Fruit fly (Drosophila melanogaster) whole organism, embryonic: ENCODE results near the gene Teh1.

Source experiments
- Antp ChIP-seq: fragments of 200-800 bp; sonication (Bioruptor generic); optimal IDR thresholded peaks from 3 replicates; lab custom pipeline; 2016; ENCODE audit warnings: missing biosample characterization, missing genetic modification characterization
- Atf6 ChIP-seq: fragments of 200-800 bp; sonication (Bioruptor generic); IDR thresholded peaks from 2 replicates; pipeline ENCODE4 v1.3.6; 2022; ENCODE audit warnings: missing biosample characterization, missing genetic modification characterization
- Bdp1 ChIP-seq: fragments of 200-800 bp; sonication (Bioruptor generic); optimal IDR thresholded peaks from 3 replicates; lab custom pipeline; 2016; ENCODE audit warnings: missing biosample characterization, missing genetic modification characterization
- CG11723 ChIP-seq: fragments of 200-800 bp; sonication (Bioruptor generic); optimal IDR thresholded peaks from 2 replicates; lab custom pipeline; 2017; ENCODE audit warnings: missing biosample characterization, mild to moderate bottlenecking, missing genetic modification characterization
- CG12155 ChIP-seq: fragments of 200-800 bp; sonication (Bioruptor generic); optimal IDR thresholded peaks from 3 replicates; lab custom pipeline; 2016; ENCODE audit warnings: missing biosample characterization, missing genetic modification characterization
- CG13287 ChIP-seq: fragments of 200-800 bp; sonication (Bioruptor generic); IDR thresholded peaks from 2 replicates; pipeline ENCODE4 v1.3.6; 2022; ENCODE audit warnings: missing biosample characterization, missing genetic modification characterization; ENCODE audit not compliant: partially characterized antibody
- CG31441 ChIP-seq: fragments of 200-800 bp; sonication (Bioruptor generic); IDR thresholded peaks from 2 replicates; pipeline ENCODE4 v1.3.6; 2022; ENCODE audit warnings: missing biosample characterization, missing genetic modification characterization
- CG34224 ChIP-seq: fragments of 200-800 bp; sonication (Bioruptor generic); IDR thresholded peaks from 3 replicates; pipeline ENCODE4 v1.3.6; 2022; ENCODE audit warnings: missing biosample characterization, missing genetic modification characterization; ENCODE audit not compliant: partially characterized antibody
- CG42726 ChIP-seq: fragments of 200-800 bp; sonication (Bioruptor generic); IDR thresholded peaks from 2 replicates; pipeline ENCODE4 v1.3.6; 2022; ENCODE audit warnings: missing biosample characterization, missing genetic modification characterization; ENCODE audit not compliant: partially characterized antibody
- CG6254 ChIP-seq: fragments of 200-800 bp; sonication (Bioruptor generic); optimal IDR thresholded peaks from 3 replicates; lab custom pipeline; 2017; ENCODE audit warnings: mild to moderate bottlenecking, missing biosample characterization, missing genetic modification reagents, missing genetic modification characterization
- CG7786 ChIP-seq: fragments of 200-800 bp; sonication (Bioruptor generic); optimal IDR thresholded peaks from 2 replicates; lab custom pipeline; 2016; ENCODE audit warnings: missing biosample characterization, missing genetic modification characterization
- Camta ChIP-seq: fragments of 200-800 bp; sonication (Bioruptor generic); optimal IDR thresholded peaks from 2 replicates; lab custom pipeline; 2016; ENCODE audit warnings: missing biosample characterization, missing genetic modification characterization
- D ChIP-seq, 2 experiments: fragments of 200-800 bp in 1 of 2; fragments of >200 bp in 1 of 2; sonication (Bioruptor generic) in 1 of 2; optimal IDR thresholded peaks; 2 replicates in 1 of 2; 3 replicates in 1 of 2; lab custom pipeline; 2017; ENCODE audit warnings: mild to moderate bottlenecking in 1 of 2, missing biosample characterization in 1 of 2, missing genetic modification characterization in 1 of 2, missing genetic modification reagents in 1 of 2
- D19B ChIP-seq: fragments of 200-800 bp; sonication (Bioruptor generic); optimal IDR thresholded peaks from 2 replicates; lab custom pipeline; 2017; ENCODE audit warnings: missing biosample characterization, mild to moderate bottlenecking, missing genetic modification characterization
- GATAe ChIP-seq: fragments of 200-800 bp; sonication (Bioruptor generic); conservative IDR thresholded peaks from 2 replicates; pipeline ENCODE4 v1.3.6; 2022; ENCODE audit warnings: missing biosample characterization, missing genetic modification characterization
- H15 ChIP-seq: fragments of 200-800 bp; sonication (Bioruptor generic); IDR thresholded peaks from 3 replicates; pipeline ENCODE4 v1.3.6; 2022; ENCODE audit warnings: missing biosample characterization, missing genetic modification characterization
- HLH3B ChIP-seq: fragments of 200-800 bp; sonication (Bioruptor generic); IDR thresholded peaks from 2 replicates; pipeline ENCODE4 v1.3.6; 2022; ENCODE audit warnings: missing biosample characterization, missing genetic modification characterization
- Hmr ChIP-seq: fragments of 200-800 bp; sonication (Bioruptor generic); optimal IDR thresholded peaks from 3 replicates; lab custom pipeline; 2017; ENCODE audit warnings: mild to moderate bottlenecking, missing biosample characterization, missing genetic modification reagents, missing genetic modification characterization
- Hr78 ChIP-seq, 2 experiments: fragments of 200-800 bp in 1 of 2; fragments of >200 bp in 1 of 2; sonication (Bioruptor generic) in 1 of 2; optimal IDR thresholded peaks; 2 replicates each; lab custom pipeline; 2017 to 2019; ENCODE audit warnings: missing biosample characterization in 2 of 2, missing genetic modification characterization in 2 of 2, mild to moderate bottlenecking in 1 of 2, moderate library complexity in 1 of 2
- Med ChIP-seq: fragments of 200-800 bp; sonication (Bioruptor generic); peaks from one replicate; lab custom pipeline; 2016; ENCODE audit warnings: missing biosample characterization, missing genetic modification characterization, mild to moderate bottlenecking, inconsistent platforms, moderate library complexity
- Neu2 ChIP-seq: fragments of 200-800 bp; sonication (Bioruptor generic); optimal IDR thresholded peaks from 3 replicates; lab custom pipeline; 2016; ENCODE audit warnings: missing biosample characterization, missing genetic modification characterization, borderline replicate concordance
- Nf-YA ChIP-seq: fragments of 200-800 bp; sonication (Bioruptor generic); IDR thresholded peaks from 2 replicates; pipeline ENCODE4 v1.3.6; 2022; ENCODE audit warnings: missing biosample characterization, missing genetic modification characterization
- Pdp1 ChIP-seq, 2 experiments: fragments of 200-800 bp; sonication (Bioruptor generic); optimal IDR thresholded peaks; 3 replicates each; lab custom pipeline; 2016; ENCODE audit warnings: missing biosample characterization in 2 of 2, missing genetic modification characterization in 2 of 2, mild to moderate bottlenecking in 1 of 2, moderate library complexity in 1 of 2
- Sin3A ChIP-seq: fragments of >200 bp; optimal IDR thresholded peaks from 2 replicates; lab custom pipeline; 2018
- aop ChIP-seq: fragments of 200-800 bp; sonication (Bioruptor generic); IDR thresholded peaks from 2 replicates; pipeline ENCODE4 v1.3.6; 2022; ENCODE audit warnings: missing biosample characterization, missing genetic modification characterization
- ara ChIP-seq: fragments of 200-800 bp; sonication (Bioruptor generic); IDR thresholded peaks from 2 replicates; pipeline ENCODE4 v1.3.6; 2022; ENCODE audit warnings: missing biosample characterization, missing genetic modification characterization
- ase ChIP-seq: fragments of 200-800 bp; sonication (Bioruptor generic); IDR thresholded peaks from 3 replicates; pipeline ENCODE4 v1.3.6; 2022; ENCODE audit warnings: missing biosample characterization, missing genetic modification characterization
- chm ChIP-seq: fragments of 200-800 bp; sonication (Bioruptor generic); IDR thresholded peaks from 2 replicates; pipeline ENCODE4 v1.3.6; 2022; ENCODE audit warnings: missing biosample characterization, missing genetic modification characterization
- chn ChIP-seq: fragments of 200-800 bp; sonication (Bioruptor generic); optimal IDR thresholded peaks from 2 replicates; lab custom pipeline; 2016; ENCODE audit warnings: missing biosample characterization, missing genetic modification characterization
- corto ChIP-seq: fragments of 200-800 bp; sonication (Bioruptor generic); optimal IDR thresholded peaks from 2 replicates; lab custom pipeline; 2016; ENCODE audit warnings: missing biosample characterization, mild to moderate bottlenecking, missing genetic modification characterization, moderate library complexity
- dati ChIP-seq: fragments of 200-800 bp; sonication (Bioruptor generic); IDR thresholded peaks from 2 replicates; pipeline ENCODE4 v1.3.6; 2022; ENCODE audit warnings: missing biosample characterization, missing genetic modification characterization
- en ChIP-seq: fragments of 200-800 bp; sonication (Bioruptor generic); optimal IDR thresholded peaks from 2 replicates; lab custom pipeline; 2016; ENCODE audit warnings: missing biosample characterization, missing genetic modification characterization
- fd64A ChIP-seq: fragments of 200-800 bp; sonication (Bioruptor generic); optimal IDR thresholded peaks from 3 replicates; lab custom pipeline; 2018; ENCODE audit warnings: missing biosample characterization, mild to moderate bottlenecking, missing genetic modification characterization
- grn ChIP-seq: fragments of 200-800 bp; sonication (Bioruptor generic); optimal IDR thresholded peaks from 3 replicates; lab custom pipeline; 2017; ENCODE audit warnings: missing biosample characterization, missing genetic modification characterization
- jumu ChIP-seq: fragments of 200-800 bp; sonication (Bioruptor generic); optimal IDR thresholded peaks from 3 replicates; lab custom pipeline; 2016; ENCODE audit warnings: missing biosample characterization, missing genetic modification characterization
- kay ChIP-seq: fragments of 200-800 bp; sonication (Bioruptor generic); optimal IDR thresholded peaks from 2 replicates; lab custom pipeline; 2016; ENCODE audit warnings: missing biosample characterization, missing genetic modification characterization
- lmd ChIP-seq: fragments of 200-800 bp; sonication (Bioruptor generic); IDR thresholded peaks from 2 replicates; pipeline ENCODE4 v1.3.6; 2022; ENCODE audit warnings: missing biosample characterization, missing genetic modification characterization
- lola ChIP-seq, 3 experiments: fragments of >200 bp in 2 of 3; fragments of 200-800 bp in 1 of 3; sonication (Bioruptor generic) in 1 of 3; optimal IDR thresholded peaks; 2 replicates each; lab custom pipeline; 2017 to 2019; ENCODE audit warnings: missing biosample characterization in 3 of 3, missing genetic modification characterization in 3 of 3, mild to moderate bottlenecking in 1 of 3, moderate library complexity in 1 of 3
- mld ChIP-seq: fragments of 200-800 bp; sonication (Bioruptor generic); IDR thresholded peaks from 3 replicates; pipeline ENCODE4 v1.3.6; 2022; ENCODE audit warnings: missing biosample characterization, missing genetic modification characterization; ENCODE audit not compliant: partially characterized antibody
- nau ChIP-seq: fragments of 200-800 bp; sonication (Bioruptor generic); optimal IDR thresholded peaks from 3 replicates; lab custom pipeline; 2017; ENCODE audit warnings: missing biosample characterization, mild to moderate bottlenecking, missing genetic modification characterization, missing genetic modification reagents
- nerfin-1 ChIP-seq: fragments of 200-800 bp; sonication (Bioruptor generic); optimal IDR thresholded peaks from 3 replicates; lab custom pipeline; 2019; ENCODE audit warnings: missing biosample characterization, mild to moderate bottlenecking, missing genetic modification characterization, moderate library complexity
- row ChIP-seq: fragments of 200-800 bp; sonication (Bioruptor generic); IDR thresholded peaks from 3 replicates; pipeline ENCODE4 v1.3.6; 2022; ENCODE audit warnings: missing biosample characterization, missing genetic modification characterization
- slbo ChIP-seq: fragments of 200-800 bp; sonication (Bioruptor generic); IDR thresholded peaks from 2 replicates; pipeline ENCODE4 v1.3.6; 2022; ENCODE audit warnings: missing biosample characterization, missing genetic modification characterization
- sqz ChIP-seq: fragments of 200-800 bp; sonication (Bioruptor generic); optimal IDR thresholded peaks from 3 replicates; lab custom pipeline; 2018; ENCODE audit warnings: missing biosample characterization, mild to moderate bottlenecking, missing genetic modification characterization
- tgo ChIP-seq: fragments of 200-800 bp; sonication (Bioruptor generic); IDR thresholded peaks from 3 replicates; pipeline ENCODE4 v1.3.6; 2022; ENCODE audit warnings: missing biosample characterization, missing genetic modification characterization
- tin ChIP-seq: fragments of 200-800 bp; sonication (Bioruptor generic); optimal IDR thresholded peaks from 3 replicates; lab custom pipeline; 2016; ENCODE audit warnings: missing biosample characterization, missing genetic modification characterization
- tll ChIP-seq, 2 experiments: fragments of 200-800 bp in 1 of 2; fragments of >200 bp in 1 of 2; sonication (Bioruptor generic) in 1 of 2; optimal IDR thresholded peaks; 2 replicates each; lab custom pipeline; 2017 to 2019; ENCODE audit warnings: missing biosample characterization in 2 of 2, missing genetic modification characterization in 2 of 2, mild to moderate bottlenecking in 1 of 2, moderate library complexity in 1 of 2
- tup ChIP-seq: fragments of 200-800 bp; sonication (Bioruptor generic); optimal IDR thresholded peaks from 2 replicates; lab custom pipeline; 2016; ENCODE audit warnings: missing biosample characterization, mild to moderate bottlenecking, missing genetic modification characterization, moderate library complexity
- zen ChIP-seq: fragments of 200-800 bp; sonication (Bioruptor generic); optimal IDR thresholded peaks from 3 replicates; lab custom pipeline; 2018; ENCODE audit warnings: missing biosample characterization, mild to moderate bottlenecking, missing genetic modification characterization, moderate library complexity

Gene Teh1

dm6 chr3R:9881348-9881901, 13.5 kb upstream of the Teh1 start (continued):
- TF ChIP-seq Hr78 (GFP tag; optimal IDR thresholded peaks at IDR 0.05; lab: Kevin White, UChicago) (peak in 1 of 2 experiments; percentile 41), Neu2 (GFP tag; lab: Kevin White, UChicago) (no peak), row (0 out of 3 replicates have a peak, but pooled peaks have one; percentile 9), fd64A (no peak), ase (no peak), sqz (GFP tag; lab: Kevin White, UChicago) (peak; percentile 99), tgo (GFP tag; lab: Robert Waterston, UW) (peak; percentile 20; the same call in 2 of the 3 replicates), chn (peak; percentile 33), tup (GFP tag; lab: Kevin White, UChicago) (no peak), lola (GFP tag; optimal IDR thresholded peaks at IDR 0.05; lab: Kevin White, UChicago) (peak in 1 of 3 experiments; percentile 10), Sin3A (lab: Kevin White, UChicago) (no peak), chm (GFP tag; lab: Robert Waterston, UW) (peak; percentile 73), HLH3B (peak; percentile 33; the same call in 1 of the 2 replicates), nau (GFP tag; lab: Kevin White, UChicago) (peak; percentile 58), CG6254 (GFP tag; lab: Kevin White, UChicago) (no peak), CG31441 (peak; percentile 23; the same call in 1 of the 2 replicates), Med (peak; percentile 92), ara (no peak), en (GFP tag; lab: Kevin White, UChicago) (no peak), grn (GFP tag; lab: Kevin White, UChicago) (peak; percentile 92), nerfin-1 (peak; percentile 66), zen (tag; lab: Kevin White, UChicago) (peak; percentile 3), CG34224 (GFP tag; lab: Robert Waterston, UW) (no peak; the same call in 1 of the 3 replicates), jumu (no peak), Atf6 (GFP tag; lab: Robert Waterston, UW) (peak; percentile 76), Bdp1 (GFP tag; lab: Kevin White, UChicago) (no peak), tin (GFP tag; lab: Kevin White, UChicago) (no peak), Pdp1 (GFP tag; optimal IDR thresholded peaks at IDR 0.05; lab: Kevin White, UChicago) (peak in 1 of 2 experiments; percentile 76), CG42726 (GFP tag; lab: Robert Waterston, UW) (no peak), D (optimal IDR thresholded peaks at IDR 0.05; lab: Kevin White, UChicago) (no peak), D (GFP tag; optimal IDR thresholded peaks at IDR 0.05; lab: Kevin White, UChicago) (peak; percentile 35), Camta (GFP tag; lab: Kevin White, UChicago) (peak; percentile 6), CG11723 (GFP tag; lab: Kevin White, UChicago) (peak; percentile 38), H15 (no peak), Antp (no peak), CG13287 (GFP tag; lab: Robert Waterston, UW) (peak; percentile 46; the same call in 1 of the 2 replicates), slbo (no peak), Nf-YA (GFP tag; lab: Robert Waterston, UW) (no peak), CG12155 (no peak), mld (GFP tag; lab: Robert Waterston, UW) (no peak), CG7786 (GFP tag; lab: Kevin White, UChicago) (peak; percentile 14), tll (GFP tag; optimal IDR thresholded peaks at IDR 0.05; lab: Kevin White, UChicago) (peak in 1 of 2 experiments; percentile 60), dati (no peak), aop (GFP tag; lab: Robert Waterston, UW) (no peak), Hmr (peak; percentile 84), corto (GFP tag; lab: Kevin White, UChicago) (no peak), D19B (GFP tag; lab: Kevin White, UChicago) (no peak), GATAe (no peak), kay (GFP tag; lab: Kevin White, UChicago) (peak; percentile 36), lmd (GFP tag; lab: Robert Waterston, UW) (no peak)
